Fruit fly (Drosophila melanogaster): Measurements from ENCODE around the gene CG32983.

DNA sequence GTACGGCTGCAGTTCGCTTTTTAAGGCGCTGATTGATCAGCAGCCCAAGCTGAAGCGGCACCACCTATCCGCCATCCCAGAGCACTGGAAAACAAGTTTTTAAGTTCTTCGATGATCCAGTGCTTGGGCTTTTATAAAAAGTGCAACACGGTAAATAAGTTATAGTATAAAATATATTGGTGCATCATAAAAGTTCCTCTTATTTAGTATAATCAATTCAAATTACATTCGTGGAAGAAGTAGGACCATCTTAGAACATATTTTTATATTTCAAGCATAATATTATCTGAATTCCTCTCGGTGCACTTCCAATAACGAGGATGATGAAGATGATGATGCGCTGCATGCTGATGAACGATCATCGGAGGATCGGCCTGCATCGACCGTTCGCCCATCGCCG, 10.2 kb upstream of the CG32983 start:
- TF ChIP-seq kay (GFP tag; ENCODE audit: borderline replicate concordance) (no peak), CG11617 (GFP tag; optimal IDR thresholded peaks at IDR 0.05) (no peak), cic (GFP tag; optimal IDR thresholded peaks at IDR 0.05) (no peak), pad (GFP tag; optimal IDR thresholded peaks at IDR 0.05) (no peak), Mnt (GFP tag; optimal IDR thresholded peaks at IDR 0.05) (no peak), CG33017 (tag; optimal IDR thresholded peaks at IDR 0.05) (no peak), bab1 (GFP tag; optimal IDR thresholded peaks at IDR 0.05) (no peak), CG1620 (GFP tag; optimal IDR thresholded peaks at IDR 0.05) (no peak), cnc (optimal IDR thresholded peaks at IDR 0.05) (no peak), tj (GFP tag; optimal IDR thresholded peaks at IDR 0.05) (no peak)
